Worm (Caenorhabditis elegans) whole organism, midembryonic: ENCODE data around the gene nhr-54.

Source experiments
- T22C8.4 ChIP-seq: fragments of 200-800 bp; sonication (Bioruptor generic); IDR thresholded peaks from 2 replicates; pipeline ENCODE4 v1.3.6; 2022; ENCODE audit warnings: missing genetic modification characterization, missing compliant biosample characterization
- cog-1 ChIP-seq: sonication (generic microtip); optimal IDR thresholded peaks from 2 replicates; lab custom pipeline; 2016; ENCODE audit warnings: missing genetic modification characterization, missing compliant biosample characterization
- flt-1 ChIP-seq: fragments of 200-800 bp; sonication (Bioruptor generic); IDR thresholded peaks from 2 replicates; pipeline ENCODE4 v1.3.6; 2022; ENCODE audit warnings: missing genetic modification characterization, missing compliant biosample characterization
- klf-2 ChIP-seq: fragments of 200-800 bp; sonication (Bioruptor generic); conservative IDR thresholded peaks from 2 replicates; pipeline ENCODE4 v1.3.6; 2022; ENCODE audit warnings: missing genetic modification reagents, missing genetic modification characterization, missing compliant biosample characterization
- med-1 ChIP-seq: sonication (generic microtip); optimal IDR thresholded peaks from 2 replicates; lab custom pipeline; 2017; ENCODE audit warnings: missing genetic modification characterization, mild to moderate bottlenecking, missing compliant biosample characterization, antibody characterized with exemption, missing genetic modification reagents; ENCODE audit not compliant: insufficient read depth
- ref-1 ChIP-seq: fragments of 200-800 bp; sonication (Bioruptor generic); conservative IDR thresholded peaks from 2 replicates; pipeline ENCODE4 v1.3.6; 2022; ENCODE audit warnings: missing genetic modification reagents, missing genetic modification characterization, missing compliant biosample characterization
- tab-1 ChIP-seq: fragments of 200-800 bp; sonication (Bioruptor generic); IDR thresholded peaks from 2 replicates; pipeline ENCODE4 v1.3.6; 2022; ENCODE audit warnings: missing genetic modification characterization, missing compliant biosample characterization
- ztf-23 ChIP-seq: fragments of 200-800 bp; sonication (Bioruptor generic); IDR thresholded peaks from 2 replicates; pipeline ENCODE4 v1.3.6; 2022; ENCODE audit warnings: missing genetic modification reagents, missing genetic modification characterization, missing compliant biosample characterization
- ztf-29 ChIP-seq: fragments of 200-800 bp; sonication (Bioruptor generic); IDR thresholded peaks from 2 replicates; pipeline ENCODE4 v1.3.6; 2022; ENCODE audit warnings: missing genetic modification reagents, missing genetic modification characterization, missing compliant biosample characterization

DNA sequence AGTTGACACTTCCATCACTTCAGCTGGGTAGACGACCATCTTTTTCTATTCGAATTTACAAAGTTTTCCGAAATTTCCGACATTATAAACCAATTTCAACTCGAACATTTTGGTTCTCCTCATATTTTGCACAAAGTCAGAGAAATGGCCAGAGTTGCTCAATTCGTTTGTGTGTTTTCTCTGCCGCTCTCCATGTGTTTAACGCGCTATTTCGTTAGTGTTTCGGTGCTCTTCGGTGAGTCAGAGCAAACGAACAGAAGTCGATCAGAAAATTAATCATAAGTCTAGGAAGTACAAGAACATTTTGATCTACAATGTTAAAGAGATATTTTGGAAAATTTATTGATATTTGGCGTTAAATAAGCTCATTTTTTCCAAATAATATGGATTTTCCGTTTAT lies 2.9 kb upstream of the nhr-54 start, which contains the start of gene srr-3:
- TF ChIP-seq flt-1 (GFP tag; lab: Robert Waterston, UW) = no peak
- TF ChIP-seq ref-1 (GFP tag; lab: Robert Waterston, UW) = no peak
- TF ChIP-seq cog-1 (tag; lab: Kevin White, UChicago) = no peak
- TF ChIP-seq tab-1 = no peak
- TF ChIP-seq med-1 (GFP tag; lab: Kevin White, UChicago) = no peak
- TF ChIP-seq ztf-29 (GFP tag; lab: Robert Waterston, UW) = no peak
- no peak for TF ChIP-seq klf-2 (GFP tag; lab: Robert Waterston, UW)
- TF ChIP-seq ztf-23 (GFP tag; lab: Robert Waterston, UW) = no peak
- TF ChIP-seq T22C8.4 (GFP tag; lab: Robert Waterston, UW) = no peak
